Fruit fly (Drosophila melanogaster) whole organism, embryonic: Measurements from ENCODE around the gene Kr-h2.

Experiments
- Atf-2 ChIP-seq: fragments of 200-800 bp; sonication (Bioruptor generic); optimal IDR thresholded peaks from 2 replicates; lab custom pipeline; 2016; ENCODE audit warnings: missing biosample characterization, missing genetic modification characterization
- CG10267 ChIP-seq: fragments of 200-800 bp; sonication (Bioruptor generic); optimal IDR thresholded peaks from 2 replicates; lab custom pipeline; 2018; ENCODE audit warnings: missing biosample characterization, mild to moderate bottlenecking, missing genetic modification characterization, moderate library complexity
- CG11560 ChIP-seq: fragments of 200-800 bp; sonication (Bioruptor generic); IDR thresholded peaks from 3 replicates; pipeline ENCODE4 v1.3.6; 2022; ENCODE audit warnings: missing biosample characterization, missing genetic modification characterization
- CG12071 ChIP-seq: fragments of 200-800 bp; sonication (Bioruptor generic); optimal IDR thresholded peaks from 3 replicates; lab custom pipeline; 2018; ENCODE audit warnings: missing biosample characterization, mild to moderate bottlenecking, missing genetic modification characterization
- CG13624 ChIP-seq: fragments of 200-800 bp; sonication (Bioruptor generic); optimal IDR thresholded peaks from 2 replicates; lab custom pipeline; 2016; ENCODE audit warnings: missing biosample characterization, missing genetic modification characterization
- CG15479 ChIP-seq: fragments of 200-800 bp; sonication (Bioruptor generic); optimal IDR thresholded peaks from 3 replicates; lab custom pipeline; 2019; ENCODE audit warnings: missing biosample characterization, mild to moderate bottlenecking, missing genetic modification characterization, moderate library complexity
- CG16779 ChIP-seq: fragments of 200-800 bp; sonication (Bioruptor generic); IDR thresholded peaks from 2 replicates; pipeline ENCODE4 v1.3.6; 2022; ENCODE audit warnings: missing biosample characterization, missing genetic modification characterization
- CG16815 ChIP-seq: fragments of 200-800 bp; sonication (Bioruptor generic); optimal IDR thresholded peaks from 3 replicates; lab custom pipeline; 2017; ENCODE audit warnings: missing biosample characterization, mild to moderate bottlenecking, missing genetic modification characterization
- CG18599 ChIP-seq: fragments of 200-800 bp; sonication (Bioruptor generic); optimal IDR thresholded peaks from 3 replicates; lab custom pipeline; 2017; ENCODE audit warnings: missing biosample characterization, missing genetic modification characterization, mild to moderate bottlenecking, moderate library complexity, missing genetic modification reagents
- CG2129 ChIP-seq: fragments of 200-800 bp; sonication (Bioruptor generic); IDR thresholded peaks from 2 replicates; pipeline ENCODE4 v1.3.6; 2022; ENCODE audit warnings: missing biosample characterization, missing genetic modification characterization; ENCODE audit not compliant: partially characterized antibody
- CG31365 ChIP-seq: fragments of 200-800 bp; sonication (Bioruptor generic); optimal IDR thresholded peaks from 2 replicates; lab custom pipeline; 2018; ENCODE audit warnings: missing biosample characterization, mild to moderate bottlenecking, missing genetic modification characterization
- CG31441 ChIP-seq: fragments of 200-800 bp; sonication (Bioruptor generic); IDR thresholded peaks from 2 replicates; pipeline ENCODE4 v1.3.6; 2022; ENCODE audit warnings: missing biosample characterization, missing genetic modification characterization
- CG33213 ChIP-seq: fragments of 200-800 bp; sonication (Bioruptor generic); optimal IDR thresholded peaks from 3 replicates; lab custom pipeline; 2016; ENCODE audit warnings: missing biosample characterization, missing genetic modification characterization
- CG4282 ChIP-seq: fragments of 200-800 bp; sonication (Bioruptor generic); optimal IDR thresholded peaks from 2 replicates; lab custom pipeline; 2016; ENCODE audit warnings: missing biosample characterization, missing genetic modification characterization
- CG4404 ChIP-seq: fragments of 200-800 bp; sonication (Bioruptor generic); IDR thresholded peaks from 2 replicates; pipeline ENCODE4 v1.3.6; 2022; ENCODE audit warnings: missing biosample characterization, missing genetic modification characterization
- CG4617 ChIP-seq: fragments of 200-800 bp; sonication (Bioruptor generic); optimal IDR thresholded peaks from 3 replicates; lab custom pipeline; 2016; ENCODE audit warnings: missing biosample characterization, missing genetic modification characterization, borderline replicate concordance
- CG6175 ChIP-seq: fragments of 200-800 bp; sonication (Bioruptor generic); IDR thresholded peaks from 3 replicates; pipeline ENCODE4 v1.3.6; 2022; ENCODE audit warnings: missing biosample characterization, missing genetic modification characterization
- CG7786 ChIP-seq: fragments of 200-800 bp; sonication (Bioruptor generic); optimal IDR thresholded peaks from 2 replicates; lab custom pipeline; 2016; ENCODE audit warnings: missing biosample characterization, missing genetic modification characterization
- CG8281 ChIP-seq: fragments of 200-800 bp; sonication (Bioruptor generic); optimal IDR thresholded peaks from 2 replicates; lab custom pipeline; 2018; ENCODE audit warnings: missing biosample characterization, mild to moderate bottlenecking, missing genetic modification characterization, moderate library complexity
- CG9437 ChIP-seq: fragments of 200-800 bp; sonication (Bioruptor generic); optimal IDR thresholded peaks from 2 replicates; lab custom pipeline; 2018; ENCODE audit warnings: missing biosample characterization, mild to moderate bottlenecking, missing genetic modification characterization
- CG9817 ChIP-seq: fragments of 200-800 bp; sonication (Bioruptor generic); optimal IDR thresholded peaks from 2 replicates; lab custom pipeline; 2018; ENCODE audit warnings: missing biosample characterization, mild to moderate bottlenecking, missing genetic modification characterization, moderate library complexity
- Dbx ChIP-seq: fragments of 200-800 bp; sonication (Bioruptor generic); IDR thresholded peaks from 3 replicates; pipeline ENCODE4 v1.3.6; 2022; ENCODE audit warnings: missing biosample characterization, missing genetic modification characterization
- Dref ChIP-seq: fragments of 200-800 bp; sonication (Bioruptor generic); IDR thresholded peaks from 2 replicates; pipeline ENCODE4 v1.3.6; 2022; ENCODE audit warnings: missing biosample characterization, missing genetic modification characterization
- Drgx ChIP-seq: fragments of 200-800 bp; sonication (Bioruptor generic); IDR thresholded peaks from 2 replicates; pipeline ENCODE4 v1.3.6; 2022; ENCODE audit warnings: missing biosample characterization, missing genetic modification characterization
- ERR ChIP-seq: fragments of 200-800 bp; sonication (Bioruptor generic); optimal IDR thresholded peaks from 2 replicates; lab custom pipeline; 2016; ENCODE audit warnings: missing biosample characterization, missing genetic modification characterization
- Elba2 ChIP-seq: fragments of 200-800 bp; sonication (Bioruptor generic); optimal IDR thresholded peaks from 3 replicates; lab custom pipeline; 2016; ENCODE audit warnings: missing biosample characterization, missing genetic modification characterization
- GATAe ChIP-seq: fragments of 200-800 bp; sonication (Bioruptor generic); conservative IDR thresholded peaks from 2 replicates; pipeline ENCODE4 v1.3.6; 2022; ENCODE audit warnings: missing biosample characterization, missing genetic modification characterization
- Hr51 ChIP-seq, 2 experiments: fragments of 200-800 bp; sonication (Bioruptor generic); optimal IDR thresholded peaks; 2 replicates in 1 of 2; 3 replicates in 1 of 2; lab custom pipeline; 2016 to 2018; ENCODE audit warnings: missing biosample characterization in 2 of 2, missing genetic modification characterization in 2 of 2, mild to moderate bottlenecking in 1 of 2, moderate library complexity in 1 of 2
- Lpt ChIP-seq: fragments of >200 bp; optimal IDR thresholded peaks from 2 replicates; lab custom pipeline; 2018; ENCODE audit warnings: missing biosample characterization, missing genetic modification characterization
- Med ChIP-seq: fragments of 200-800 bp; sonication (Bioruptor generic); peaks from one replicate; lab custom pipeline; 2016; ENCODE audit warnings: missing biosample characterization, missing genetic modification characterization, mild to moderate bottlenecking, inconsistent platforms, moderate library complexity
- NC2α ChIP-seq: fragments of 200-800 bp; sonication (Bioruptor generic); optimal IDR thresholded peaks from 2 replicates; lab custom pipeline; 2016; ENCODE audit warnings: missing biosample characterization, missing genetic modification characterization
- Ptx1 ChIP-seq: fragments of 200-800 bp; sonication (Bioruptor generic); IDR thresholded peaks from 2 replicates; pipeline ENCODE4 v1.3.6; 2022; ENCODE audit warnings: missing biosample characterization, missing genetic modification characterization
- Sox100B ChIP-seq: fragments of 200-800 bp; sonication (Bioruptor generic); optimal IDR thresholded peaks from 3 replicates; lab custom pipeline; 2018; ENCODE audit warnings: missing biosample characterization, mild to moderate bottlenecking, missing genetic modification characterization
- bbx ChIP-seq: fragments of 200-800 bp; sonication (Bioruptor generic); IDR thresholded peaks from 2 replicates; pipeline ENCODE4 v1.3.6; 2022; ENCODE audit warnings: missing biosample characterization, missing genetic modification characterization; ENCODE audit not compliant: partially characterized antibody
- chn ChIP-seq: fragments of 200-800 bp; sonication (Bioruptor generic); optimal IDR thresholded peaks from 2 replicates; lab custom pipeline; 2016; ENCODE audit warnings: missing biosample characterization, missing genetic modification characterization
- exex ChIP-seq: fragments of 200-800 bp; sonication (Bioruptor generic); optimal IDR thresholded peaks from 4 replicates; lab custom pipeline; 2018; ENCODE audit warnings: missing biosample characterization, mild to moderate bottlenecking, missing genetic modification characterization, moderate library complexity
- gfzf ChIP-seq: fragments of 200-800 bp; sonication (Bioruptor generic); optimal IDR thresholded peaks from 2 replicates; lab custom pipeline; 2016; ENCODE audit warnings: missing biosample characterization, mild to moderate bottlenecking, missing genetic modification characterization, moderate library complexity
- grn ChIP-seq: fragments of 200-800 bp; sonication (Bioruptor generic); optimal IDR thresholded peaks from 3 replicates; lab custom pipeline; 2017; ENCODE audit warnings: missing biosample characterization, missing genetic modification characterization
- pan ChIP-seq, 4 experiments: fragments of >200 bp in 3 of 4; fragments of 200-800 bp in 1 of 4; sonication (Bioruptor generic) in 1 of 4; optimal IDR thresholded peaks in 3 of 4; IDR thresholded peaks in 1 of 4; 2 replicates each; pipeline versions ENCODE4 v1.3.6 to Lab custom; 2017 to 2022; ENCODE audit warnings: missing biosample characterization in 2 of 4, missing genetic modification characterization in 2 of 4, mixed read lengths in 1 of 4
- pfk ChIP-seq: fragments of 200-800 bp; sonication (Bioruptor generic); optimal IDR thresholded peaks from 2 replicates; lab custom pipeline; 2018; ENCODE audit warnings: missing biosample characterization, mild to moderate bottlenecking, missing genetic modification characterization, moderate library complexity
- prd ChIP-seq, 3 experiments: fragments of >200 bp in 2 of 3; fragments of 200-800 bp in 1 of 3; sonication (Bioruptor generic) in 1 of 3; optimal IDR thresholded peaks in 2 of 3; IDR thresholded peaks in 1 of 3; 2 replicates in 2 of 3; 3 replicates in 1 of 3; pipeline versions ENCODE4 v1.3.6 to Lab custom; 2017 to 2022; ENCODE audit warnings: missing biosample characterization in 1 of 3, missing genetic modification characterization in 1 of 3
- pum ChIP-seq: fragments of 200-800 bp; sonication (Bioruptor generic); optimal IDR thresholded peaks from 2 replicates; lab custom pipeline; 2016; ENCODE audit warnings: missing biosample characterization, missing genetic modification characterization
- sd ChIP-seq: fragments of 200-800 bp; sonication (Bioruptor generic); optimal IDR thresholded peaks from 3 replicates; lab custom pipeline; 2018; ENCODE audit warnings: missing biosample characterization, mild to moderate bottlenecking, missing genetic modification characterization, moderate library complexity
- sqz ChIP-seq: fragments of 200-800 bp; sonication (Bioruptor generic); optimal IDR thresholded peaks from 3 replicates; lab custom pipeline; 2018; ENCODE audit warnings: missing biosample characterization, mild to moderate bottlenecking, missing genetic modification characterization
- ssp ChIP-seq: fragments of 200-800 bp; sonication (Bioruptor generic); IDR thresholded peaks from 2 replicates; pipeline ENCODE4 v1.3.6; 2022; ENCODE audit warnings: missing biosample characterization, missing genetic modification characterization
- stc ChIP-seq: fragments of 200-800 bp; sonication (Bioruptor generic); IDR thresholded peaks from 2 replicates; pipeline ENCODE4 v1.3.6; 2022; ENCODE audit warnings: missing biosample characterization, missing genetic modification characterization
- tin ChIP-seq: fragments of 200-800 bp; sonication (Bioruptor generic); optimal IDR thresholded peaks from 3 replicates; lab custom pipeline; 2016; ENCODE audit warnings: missing biosample characterization, missing genetic modification characterization
- vvl ChIP-seq: fragments of 200-800 bp; sonication (Bioruptor generic); IDR thresholded peaks from 2 replicates; pipeline ENCODE4 v1.3.6; 2022; ENCODE audit warnings: missing biosample characterization, missing genetic modification characterization
- wor ChIP-seq: fragments of 200-800 bp; sonication (Bioruptor generic); IDR thresholded peaks from 2 replicates; pipeline ENCODE4 v1.3.6; 2022; ENCODE audit warnings: missing biosample characterization, missing genetic modification characterization

The Kr-h2 gene

dm6 chr2L:6070656-6071231 lies at the start of gene Kr-h2, which contains the start of gene CG9154 (continued):
- TF ChIP-seq vvl (GFP tag; lab: Robert Waterston, UW) = peak; percentile 47; the same call in 1 of the 2 replicates
- peak; percentile 75 for TF ChIP-seq Med (GFP tag; lab: Kevin White, UChicago)
- no peak for TF ChIP-seq Elba2 (GFP tag; lab: Kevin White, UChicago)
- TF ChIP-seq gfzf = no peak
- TF ChIP-seq CG13624 = peak; percentile 19
- TF ChIP-seq CG7786 (GFP tag; lab: Kevin White, UChicago) = no peak
- TF ChIP-seq Dref = peak; percentile 96
- no peak for TF ChIP-seq CG4404 (GFP tag; lab: Robert Waterston, UW)
- peak; percentile 32; the same call in 1 of the 2 replicates for TF ChIP-seq CG2129 (GFP tag; lab: Robert Waterston, UW)
- peak; percentile 91 for TF ChIP-seq CG9437 (GFP tag; lab: Kevin White, UChicago)
- peak; percentile 1 for TF ChIP-seq Sox100B (GFP tag; lab: Kevin White, UChicago)
- no peak for TF ChIP-seq CG6175
- TF ChIP-seq CG31365 (tag; lab: Kevin White, UChicago) = peak; percentile 90
- TF ChIP-seq sd = peak; percentile 33
- no peak for TF ChIP-seq prd (optimal IDR thresholded peaks at IDR 0.05; lab: Kevin White, UChicago)
- peak; percentile 44 for TF ChIP-seq prd (GFP tag; IDR thresholded peaks at IDR 0.05; lab: Robert Waterston, UW)
- no peak for TF ChIP-seq CG33213 (GFP tag; lab: Kevin White, UChicago)
- TF ChIP-seq Ptx1 (GFP tag; lab: Robert Waterston, UW) = no peak
- no peak for TF ChIP-seq stc (GFP tag; lab: Robert Waterston, UW)
- TF ChIP-seq exex (tag; lab: Kevin White, UChicago) = peak; percentile 28
- TF ChIP-seq CG8281 (tag; lab: Kevin White, UChicago) = no peak
- TF ChIP-seq NC2α = no peak
- peak; percentile 37 for TF ChIP-seq CG9817 (tag; lab: Kevin White, UChicago)
- no peak for TF ChIP-seq pan (optimal IDR thresholded peaks at IDR 0.05; lab: Kevin White, UChicago)
- peak in 1 of 2 experiments; percentile 41 for TF ChIP-seq pan (GFP tag; optimal IDR thresholded peaks at IDR 0.05 in 1 of 2, IDR thresholded peaks at IDR 0.05 in 1 of 2)
- no peak for TF ChIP-seq CG4282 (GFP tag; lab: Kevin White, UChicago)
- no peak for TF ChIP-seq wor (GFP tag; lab: Robert Waterston, UW)
- TF ChIP-seq CG16815 (GFP tag; lab: Kevin White, UChicago) = no peak
- no peak for TF ChIP-seq CG16779 (GFP tag; lab: Robert Waterston, UW)
- TF ChIP-seq CG15479 (GFP tag; lab: Kevin White, UChicago) = no peak
- no peak for TF ChIP-seq Dbx (GFP tag; lab: Robert Waterston, UW)
- no peak for TF ChIP-seq GATAe
- TF ChIP-seq ssp = 0 out of 2 replicates have a peak, but pooled peaks have one; percentile 18
- TF ChIP-seq grn (GFP tag; lab: Kevin White, UChicago) = no peak
- peak in 1 of 2 experiments; percentile 3 for TF ChIP-seq Hr51 (GFP tag; optimal IDR thresholded peaks at IDR 0.05; lab: Kevin White, UChicago)
- TF ChIP-seq Drgx (GFP tag; lab: Robert Waterston, UW) = peak; percentile 39
- peak; percentile 79 for TF ChIP-seq CG4617 (GFP tag; lab: Kevin White, UChicago)
- TF ChIP-seq CG10267 (tag; lab: Kevin White, UChicago) = peak; percentile 57
- TF ChIP-seq ERR (GFP tag; lab: Kevin White, UChicago) = no peak
- TF ChIP-seq chn (GFP tag; lab: Kevin White, UChicago) = no peak
- peak; percentile 31 for TF ChIP-seq sqz (GFP tag; lab: Kevin White, UChicago)
- TF ChIP-seq Lpt (GFP tag; lab: Kevin White, UChicago) = no peak
- TF ChIP-seq CG31441 (GFP tag; lab: Robert Waterston, UW) = peak; percentile 43; the same call in 1 of the 2 replicates
- TF ChIP-seq Atf-2 (GFP tag; lab: Kevin White, UChicago) = no peak
- TF ChIP-seq bbx (GFP tag; lab: Robert Waterston, UW) = peak; percentile 63
- TF ChIP-seq pfk = no peak
- TF ChIP-seq CG11560 = no peak
- peak; percentile 58 for TF ChIP-seq CG18599
- TF ChIP-seq CG12071 (GFP tag; lab: Kevin White, UChicago) = no peak
- TF ChIP-seq tin (GFP tag; lab: Kevin White, UChicago) = no peak
- TF ChIP-seq pum (GFP tag; lab: Kevin White, UChicago) = peak; percentile 15
